Worm (Caenorhabditis elegans): ENCODE results near the gene Y60A3A.24.
"Not testable (repeated sequence)": the region's sequence is repeated elsewhere in the genome, so short reads cannot be mapped to it uniquely, and the experiment has no call there.

Gene Y60A3A.24

ce11 chrV:19955171-19955570 is 26.5 kb downstream of the Y60A3A.24 start, which contains the start of gene abhd-3.1:
Gene abhd-3.1, plus strand, starts transcription at chrV:19955488.
- TF ChIP-seq blmp-1 (tag; optimal IDR thresholded peaks at IDR 0.05) (peak; percentile 2), nhr-20 (tag; optimal IDR thresholded peaks at IDR 0.05) (peak; percentile 64), ztf-11 (tag; optimal IDR thresholded peaks at IDR 0.05) (no peak), nhr-19 (GFP tag; conservative IDR thresholded peaks at IDR 0.05) (peak; percentile 34)

ce11 chrV:19954491-19954890 is 27.2 kb downstream of the Y60A3A.24 start:
- TF ChIP-seq unc-130 (tag; optimal IDR thresholded peaks at IDR 0.05), result no peak
- TF ChIP-seq alr-1 (tag; optimal IDR thresholded peaks at IDR 0.05; ENCODE audit: borderline replicate concordance), result peak; percentile 15
- no peak for TF ChIP-seq lir-3 (tag; optimal IDR thresholded peaks at IDR 0.05; ENCODE audit: poor library complexity)
- TF ChIP-seq unc-62 (GFP tag; optimal IDR thresholded peaks at IDR 0.05), result no peak
- no peak for TF ChIP-seq efl-1 (optimal IDR thresholded peaks at IDR 0.05)
- TF ChIP-seq efl-1 (GFP tag; optimal IDR thresholded peaks at IDR 0.05 in 1 of 2), result peak in 1 of 2 experiments; percentile 57

DNA sequence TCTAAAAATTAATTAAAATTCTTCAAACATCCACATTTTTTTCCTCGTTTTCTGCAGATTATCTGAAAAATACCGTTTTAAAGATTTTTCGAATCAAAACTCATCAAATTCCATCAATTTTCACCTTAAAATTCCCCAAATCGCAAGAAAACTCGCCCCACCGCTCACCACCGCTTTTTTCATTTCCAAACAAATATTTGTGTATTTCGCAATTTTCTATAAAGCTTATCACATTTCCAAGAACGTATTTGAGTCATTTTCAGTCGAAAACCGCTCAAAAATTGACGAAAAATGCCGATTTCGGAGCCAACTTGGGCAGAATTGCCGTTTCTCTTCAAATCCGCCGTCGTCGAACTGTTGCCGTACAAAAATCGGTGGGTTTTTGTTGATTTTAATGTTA is 32.0 kb downstream of the Y60A3A.24 start, which contains the start of gene Y60A3A.8:
Gene Y60A3A.8 (plus strand): TSS at position 258 of the 400 bp plus-strand sequence.
- TF ChIP-seq pqm-1 (tag; optimal IDR thresholded peaks at IDR 0.05); lin-15B (tag; optimal IDR thresholded peaks at IDR 0.05); lin-35 (GFP tag; optimal IDR thresholded peaks at IDR 0.05): not testable (repeated sequence)

ce11 chrV:19948993-19949392 is 32.7 kb downstream of the Y60A3A.24 start, which contains the start of gene tmed-4:
Gene tmed-4, minus strand, starts transcription at chrV:19949093.
- not testable (repeated sequence) for TF ChIP-seq C04F5.9 (tag; optimal IDR thresholded peaks at IDR 0.05); ama-1 (optimal IDR thresholded peaks at IDR 0.05); pag-3 (tag; optimal IDR thresholded peaks at IDR 0.05; ENCODE audit: borderline replicate concordance, insufficient read depth)

DNA sequence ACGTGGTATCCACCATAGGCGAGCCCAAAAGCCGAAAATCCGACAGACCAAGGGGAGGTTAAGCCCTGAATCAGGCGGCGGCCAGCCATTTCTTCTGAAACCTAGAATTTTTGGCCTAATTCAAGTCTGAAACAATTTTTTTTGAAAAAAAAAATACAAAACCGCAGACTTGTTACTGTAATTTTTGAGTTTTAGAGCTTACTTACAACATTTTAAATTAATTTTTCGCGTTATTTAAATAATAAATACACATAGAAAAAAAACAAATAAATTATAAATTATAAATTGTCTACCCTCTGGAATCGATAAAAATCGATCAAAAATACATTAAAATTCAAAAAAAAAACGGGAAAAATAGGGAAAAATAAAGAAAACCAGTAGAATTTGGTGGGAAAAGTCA is 35.2 kb downstream of the Y60A3A.24 start, which contains the start of gene dhs-24:
Gene dhs-24 (minus strand): TSS at position 101 of the 400 bp plus-strand sequence.
- TF ChIP-seq unc-98 (GFP tag; IDR thresholded peaks at IDR 0.05), result no peak
- no peak for TF ChIP-seq nhr-77 (tag; optimal IDR thresholded peaks at IDR 0.05)
- TF ChIP-seq aha-1 (tag; optimal IDR thresholded peaks at IDR 0.05), result no peak
- TF ChIP-seq irx-1 (tag; optimal IDR thresholded peaks at IDR 0.05), result no peak
- no peak for TF ChIP-seq ces-1 (GFP tag; optimal IDR thresholded peaks at IDR 0.05)
- no peak for TF ChIP-seq sup-37 (GFP tag; optimal IDR thresholded peaks at IDR 0.05)
- no peak for TF ChIP-seq fkh-4 (tag; optimal IDR thresholded peaks at IDR 0.05; ENCODE audit: borderline replicate concordance)
- TF ChIP-seq nhr-90 (tag; optimal IDR thresholded peaks at IDR 0.05; ENCODE audit: poor library complexity), result no peak
- no peak for TF ChIP-seq nhr-19 (GFP tag; conservative IDR thresholded peaks at IDR 0.05)
- no peak for TF ChIP-seq ceh-63 (GFP tag; optimal IDR thresholded peaks at IDR 0.05)
- no peak for TF ChIP-seq fkh-8 (tag; optimal IDR thresholded peaks at IDR 0.05)
- TF ChIP-seq nhr-12 (tag; optimal IDR thresholded peaks at IDR 0.05), result no peak
- TF ChIP-seq unc-30 (tag; optimal IDR thresholded peaks at IDR 0.05), result no peak
- TF ChIP-seq unc-130 (tag; optimal IDR thresholded peaks at IDR 0.05), result no peak
- no peak for TF ChIP-seq pqm-1 (tag; optimal IDR thresholded peaks at IDR 0.05)
- no peak for TF ChIP-seq nhr-71 (tag; optimal IDR thresholded peaks at IDR 0.05)
- no peak for TF ChIP-seq isw-1 (GFP tag; IDR thresholded peaks at IDR 0.05)
- TF ChIP-seq sptf-1 (tag; optimal IDR thresholded peaks at IDR 0.05), result no peak

DNA sequence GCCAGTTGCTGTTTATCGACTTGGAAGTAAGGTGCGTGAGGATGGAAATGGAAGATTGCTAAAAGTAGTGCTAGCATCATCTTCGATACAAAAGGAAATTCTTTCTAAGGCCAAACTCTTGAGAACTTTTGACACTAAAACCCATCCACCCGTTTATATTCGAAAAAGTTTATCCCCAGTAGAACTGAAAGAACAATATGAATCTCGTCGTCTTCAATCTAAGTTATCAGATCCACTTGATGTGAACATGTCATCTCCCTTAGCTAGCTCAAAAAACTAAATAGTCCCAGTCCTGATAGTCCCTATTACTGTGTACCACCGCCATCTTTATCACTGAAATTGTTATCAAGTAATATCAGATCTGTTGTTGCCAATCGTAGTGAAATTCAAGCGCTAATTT is 44.7 kb downstream of the Y60A3A.24 start:
- TF ChIP-seq ceh-82 (tag; optimal IDR thresholded peaks at IDR 0.05) (no peak), blmp-1 (tag; optimal IDR thresholded peaks at IDR 0.05) (no peak), efl-1 (optimal IDR thresholded peaks at IDR 0.05) (no peak), efl-1 (GFP tag; optimal IDR thresholded peaks at IDR 0.05 in 1 of 2) (peak in 1 of 2 experiments; percentile 57)
